Worm (Caenorhabditis elegans): Measurements from ENCODE around the gene sre-35.

sre-35 gene

DNA sequence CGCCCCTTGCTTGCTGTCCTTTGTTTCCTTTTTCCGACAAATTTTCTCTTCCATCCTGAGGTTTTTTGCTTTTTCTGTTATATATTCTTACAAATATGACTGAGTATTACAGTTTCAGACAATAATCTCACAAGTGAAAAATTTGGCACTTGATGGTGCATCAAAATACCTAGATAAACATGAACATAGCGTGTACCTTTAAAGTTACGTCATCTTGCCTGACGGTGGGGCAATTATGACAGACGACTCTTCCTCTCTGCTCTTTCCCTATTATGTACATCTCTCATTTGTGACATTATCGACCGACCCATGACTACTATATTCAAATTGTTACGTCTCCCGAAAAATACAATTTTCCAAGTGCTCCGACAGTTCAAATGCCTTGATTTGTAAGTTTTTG, 30.0 kb upstream of the sre-35 start, which contains the start of gene fbxb-102:
TSS of gene fbxb-102 (plus strand) at position 301 of the 400 bp plus-strand sequence.
- TF ChIP-seq lsy-12 (tag; optimal IDR thresholded peaks at IDR 0.05): no peak

DNA sequence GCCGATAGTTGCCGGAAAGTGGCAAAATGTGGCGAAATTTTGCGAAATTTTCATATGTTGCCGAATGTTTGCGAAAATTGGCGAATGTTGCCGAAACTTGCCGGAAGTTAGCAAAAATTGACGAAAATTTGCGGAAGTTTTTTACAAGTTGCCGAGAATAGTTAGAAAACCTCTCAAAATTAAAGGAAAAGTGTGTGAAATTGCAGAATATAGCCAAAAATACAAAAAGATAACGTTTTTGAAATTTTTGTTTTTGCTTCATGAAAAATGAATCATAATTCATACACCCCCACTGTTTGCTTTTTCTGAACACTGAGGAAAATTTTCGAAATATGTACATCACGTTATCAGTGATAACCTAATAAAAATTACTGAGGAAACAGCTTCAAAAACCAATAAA, 29.0 kb upstream of the sre-35 start:
- TF ChIP-seq ceh-82 (tag; optimal IDR thresholded peaks at IDR 0.05): no peak
- TF ChIP-seq ztf-11 (tag; optimal IDR thresholded peaks at IDR 0.05): no peak
- no peak for TF ChIP-seq egl-27 (tag; optimal IDR thresholded peaks at IDR 0.05)
- TF ChIP-seq sea-2 (GFP tag; optimal IDR thresholded peaks at IDR 0.05): no peak
- TF ChIP-seq nhr-12 (tag; optimal IDR thresholded peaks at IDR 0.05): no peak
- no peak for TF ChIP-seq ceh-16 (tag; optimal IDR thresholded peaks at IDR 0.05)
- TF ChIP-seq mdl-1 (tag; optimal IDR thresholded peaks at IDR 0.05): no peak
- no peak for TF ChIP-seq mml-1 (tag; optimal IDR thresholded peaks at IDR 0.05)
- no peak for TF ChIP-seq ZK546.5 (tag; optimal IDR thresholded peaks at IDR 0.05)
- no peak for TF ChIP-seq fkh-2 (tag; optimal IDR thresholded peaks at IDR 0.05)
- no peak for TF ChIP-seq R02D3.7 (tag; optimal IDR thresholded peaks at IDR 0.05)
- no peak for TF ChIP-seq egl-5 (tag; optimal IDR thresholded peaks at IDR 0.05)
- no peak for TF ChIP-seq pha-4 (tag; optimal IDR thresholded peaks at IDR 0.05)
- no peak for TF ChIP-seq elt-1 (tag; optimal IDR thresholded peaks at IDR 0.05)
- TF ChIP-seq hmg-11 (tag; optimal IDR thresholded peaks at IDR 0.05): no peak
- TF ChIP-seq nfya-1 (tag; optimal IDR thresholded peaks at IDR 0.05; ENCODE audit: insufficient read depth): no peak
- no peak for TF ChIP-seq pqm-1 (tag; optimal IDR thresholded peaks at IDR 0.05)

- TF ChIP-seq nhr-12 (tag; optimal IDR thresholded peaks at IDR 0.05): no peak
- TF ChIP-seq mdl-1 (tag; optimal IDR thresholded peaks at IDR 0.05): no peak
- no peak for TF ChIP-seq skn-1 (tag; optimal IDR thresholded peaks at IDR 0.05)
- no peak for TF ChIP-seq daf-12 (tag; optimal IDR thresholded peaks at IDR 0.05)
- TF ChIP-seq jun-1 (tag; optimal IDR thresholded peaks at IDR 0.05): no peak
- no peak for TF ChIP-seq snpc-4 (tag; optimal IDR thresholded peaks at IDR 0.05)
- no peak for TF ChIP-seq ztf-4 (tag; optimal IDR thresholded peaks at IDR 0.05)
Observed at ce11 chrII:12480811-12481210, 28.2 kb upstream of the sre-35 start, which contains the start of gene arrd-9. arrd-9 (minus strand) TSS chrII:12480911.

- TF ChIP-seq ceh-28 (tag; optimal IDR thresholded peaks at IDR 0.05) (no peak), R02D3.7 (tag; optimal IDR thresholded peaks at IDR 0.05) (no peak), tbx-2 (tag; optimal IDR thresholded peaks at IDR 0.05) (no peak), nhr-25 (tag; optimal IDR thresholded peaks at IDR 0.05) (no peak), zag-1 (tag; optimal IDR thresholded peaks at IDR 0.05) (no peak), pha-4 (tag; optimal IDR thresholded peaks at IDR 0.05) (no peak), lsy-12 (tag; optimal IDR thresholded peaks at IDR 0.05) (no peak), daf-12 (tag; optimal IDR thresholded peaks at IDR 0.05) (no peak), elt-2 (tag; optimal IDR thresholded peaks at IDR 0.05) (no peak), nhr-76 (tag; optimal IDR thresholded peaks at IDR 0.05) (no peak), hmg-11 (tag; optimal IDR thresholded peaks at IDR 0.05) (no peak), lin-39 (tag; optimal IDR thresholded peaks at IDR 0.05) (no peak), nhr-11 (tag; optimal IDR thresholded peaks at IDR 0.05) (no peak), nhr-77 (tag; optimal IDR thresholded peaks at IDR 0.05) (no peak), nfya-1 (tag; optimal IDR thresholded peaks at IDR 0.05; ENCODE audit: insufficient read depth) (no peak)
Observed at ce11 chrII:12473406-12473805, 20.8 kb upstream of the sre-35 start, which contains the start of gene srg-17. srg-17 (plus strand) TSS chrII:12473706.

ce11 chrII:12471138-12471855, 18.6 kb upstream of the sre-35 start, which contains the start of the genes F15A4.5 and phat-8:
F15A4.5 (minus strand) TSS chrII:12471238.
phat-8 (plus strand) TSS chrII:12471805.
- TF ChIP-seq unc-39 (tag; optimal IDR thresholded peaks at IDR 0.05) (no peak), ztf-4 (tag; optimal IDR thresholded peaks at IDR 0.05) (no peak), R02D3.7 (tag; optimal IDR thresholded peaks at IDR 0.05) (no peak), elt-1 (tag; optimal IDR thresholded peaks at IDR 0.05) (no peak), nfya-1 (tag; optimal IDR thresholded peaks at IDR 0.05; ENCODE audit: insufficient read depth) (no peak), ama-1 (optimal IDR thresholded peaks at IDR 0.05) (no peak), pqm-1 (tag; optimal IDR thresholded peaks at IDR 0.05) (no peak), nhr-43 (tag; optimal IDR thresholded peaks at IDR 0.05; ENCODE audit: poor library complexity, severe bottlenecking) (no peak)

All from whole organism, L3 larva.